Fruit fly (Drosophila melanogaster): Measurements from ENCODE around the gene Sec61gamma.

The Sec61gamma gene

dm6 chrX:19692951-19693698, 50.0 kb downstream of the Sec61gamma start, which contains the start of gene Mer (continued):
- peak; percentile 80 for TF ChIP-seq Dad (GFP tag; optimal IDR thresholded peaks at IDR 0.05)
- no peak for TF ChIP-seq fru (optimal IDR thresholded peaks at IDR 0.05)
- peak; percentile 79; the same call in 2 of the 3 replicates for TF ChIP-seq ase (GFP tag; IDR thresholded peaks at IDR 0.05)
- TF ChIP-seq Atf6 (GFP tag; IDR thresholded peaks at IDR 0.05), result peak; percentile 86
- TF ChIP-seq ash1 (GFP tag; optimal IDR thresholded peaks at IDR 0.05), result peak; percentile 33
- no peak for TF ChIP-seq hbn (GFP tag; IDR thresholded peaks at IDR 0.05; ENCODE audit: partially characterized antibody)
- peak; percentile 87 for TF ChIP-seq Xbp1 (GFP tag; optimal IDR thresholded peaks at IDR 0.05)
- TF ChIP-seq CG10979 (tag; optimal IDR thresholded peaks at IDR 0.05), result peak; percentile 84
- TF ChIP-seq Eip74EF (GFP tag; optimal IDR thresholded peaks at IDR 0.05), result no peak
- TF ChIP-seq CG12219 (GFP tag; optimal IDR thresholded peaks at IDR 0.05), result peak; percentile 86
- TF ChIP-seq CG17385 (GFP tag; optimal IDR thresholded peaks at IDR 0.05), result peak; percentile 77
- TF ChIP-seq CG7271 (tag; optimal IDR thresholded peaks at IDR 0.05), result no peak
- TF ChIP-seq CG13775 (GFP tag; optimal IDR thresholded peaks at IDR 0.05), result peak; percentile 86
- TF ChIP-seq Ssrp (tag; optimal IDR thresholded peaks at IDR 0.05), result peak; percentile 69
- TF ChIP-seq insv (GFP tag; optimal IDR thresholded peaks at IDR 0.05), result peak in 1 of 2 experiments; percentile 45
- peak; percentile 12 for TF ChIP-seq Sin3A (optimal IDR thresholded peaks at IDR 0.05)
- TF ChIP-seq CG10147 (GFP tag; optimal IDR thresholded peaks at IDR 0.05), result peak; percentile 78
- peak; percentile 47 for TF ChIP-seq CG3407 (GFP tag; optimal IDR thresholded peaks at IDR 0.05)
- TF ChIP-seq gce (GFP tag; IDR thresholded peaks at IDR 0.05), result peak; percentile 70; the same call in 1 of the 3 replicates
- TF ChIP-seq CG10959 (GFP tag; IDR thresholded peaks at IDR 0.05), result peak; percentile 66
- TF ChIP-seq CG18476 (GFP tag; optimal IDR thresholded peaks at IDR 0.05), result peak; percentile 75
- TF ChIP-seq CG4730 (GFP tag; IDR thresholded peaks at IDR 0.05), result peak; percentile 67
- TF ChIP-seq CG18764 (GFP tag; optimal IDR thresholded peaks at IDR 0.05), result peak; percentile 71
- TF ChIP-seq pzg (GFP tag; optimal IDR thresholded peaks at IDR 0.05), result peak; percentile 55
- peak; percentile 77 for TF ChIP-seq D19B (GFP tag; optimal IDR thresholded peaks at IDR 0.05)
- TF ChIP-seq Hr3 (GFP tag; optimal IDR thresholded peaks at IDR 0.05), result peak; percentile 65
- no peak for TF ChIP-seq Asciz (GFP tag; optimal IDR thresholded peaks at IDR 0.05)
- TF ChIP-seq Tbp (GFP tag; optimal IDR thresholded peaks at IDR 0.05), result no peak
- peak; percentile 37 for TF ChIP-seq CG4707 (GFP tag; optimal IDR thresholded peaks at IDR 0.05)
- TF ChIP-seq CG8765 (GFP tag; IDR thresholded peaks at IDR 0.05), result peak; percentile 33; the same call in 1 of the 2 replicates
- TF ChIP-seq rib (GFP tag; IDR thresholded peaks at IDR 0.05), result peak; percentile 62; the same call in 1 of the 2 replicates
- peak; percentile 61 for TF ChIP-seq zen (tag; optimal IDR thresholded peaks at IDR 0.05)
- peak; percentile 81 for TF ChIP-seq tap (tag; optimal IDR thresholded peaks at IDR 0.05)
- peak; percentile 48 for TF ChIP-seq CG17912 (GFP tag; optimal IDR thresholded peaks at IDR 0.05)
- TF ChIP-seq otp (GFP tag; IDR thresholded peaks at IDR 0.05), result peak; percentile 76; the same call in 2 of the 3 replicates
- peak; percentile 40 for TF ChIP-seq CG13123 (GFP tag; optimal IDR thresholded peaks at IDR 0.05)
- TF ChIP-seq da (GFP tag; optimal IDR thresholded peaks at IDR 0.05), result peak; percentile 52
- TF ChIP-seq corto (GFP tag; optimal IDR thresholded peaks at IDR 0.05), result peak; percentile 6
- TF ChIP-seq CG3065 (GFP tag; optimal IDR thresholded peaks at IDR 0.05), result peak; percentile 17
- peak; percentile 71 for TF ChIP-seq CG8089 (GFP tag; optimal IDR thresholded peaks at IDR 0.05)
- TF ChIP-seq salm (tag; optimal IDR thresholded peaks at IDR 0.05), result peak; percentile 66
- TF ChIP-seq CG4282 (GFP tag; optimal IDR thresholded peaks at IDR 0.05), result peak; percentile 73
- peak; percentile 49; the same call in 2 of the 3 replicates for TF ChIP-seq B-H1 (GFP tag; IDR thresholded peaks at IDR 0.05)
- TF ChIP-seq grau (tag; optimal IDR thresholded peaks at IDR 0.05), result peak; percentile 85
- TF ChIP-seq Scr (GFP tag; IDR thresholded peaks at IDR 0.05; ENCODE audit: partially characterized antibody), result no peak
- no peak for TF ChIP-seq Sox102F (GFP tag; optimal IDR thresholded peaks at IDR 0.05)
- TF ChIP-seq CG11560 (tag; IDR thresholded peaks at IDR 0.05), result 0 out of 3 replicates have a peak, but pooled peaks have one; percentile 36
- TF ChIP-seq gem (tag; optimal IDR thresholded peaks at IDR 0.05), result peak; percentile 88
- TF ChIP-seq hth (optimal IDR thresholded peaks at IDR 0.05), result no peak

Data from whole organism, embryonic.